Worm (Caenorhabditis elegans) whole organism, L2 larva: ENCODE measurements around the gene mel-46.

Experiments
- F13H6.1 ChIP-seq: sonication (generic microtip); optimal IDR thresholded peaks from 2 replicates; lab custom pipeline; 2016; ENCODE audit warnings: missing genetic modification characterization, missing compliant biosample characterization
- R02D3.7 ChIP-seq: fragments of 150-350 bp; optimal IDR thresholded peaks from 2 replicates; lab custom pipeline; 2014; ENCODE audit warnings: missing biosample characterization, missing genetic modification characterization
- Y55F3AM.14 ChIP-seq: fragments of 200-800 bp; sonication (Bioruptor generic); optimal IDR thresholded peaks from 2 replicates; lab custom pipeline; 2018; ENCODE audit warnings: mild to moderate bottlenecking, missing genetic modification characterization, missing compliant biosample characterization
- ZK546.5 ChIP-seq: sonication (generic microtip); optimal IDR thresholded peaks from 2 replicates; lab custom pipeline; 2017; ENCODE audit warnings: missing biosample characterization, missing genetic modification characterization
- aly-2 ChIP-seq: fragments of 150-350 bp; optimal IDR thresholded peaks from 2 replicates; lab custom pipeline; 2014; ENCODE audit warnings: missing biosample characterization, missing genetic modification characterization
- ama-1 ChIP-seq: fragments of 150-350 bp; optimal IDR thresholded peaks from 2 replicates; lab custom pipeline; 2018; ENCODE audit warnings: inconsistent platforms
- blmp-1 ChIP-seq: sonication (generic microtip); optimal IDR thresholded peaks from 2 replicates; lab custom pipeline; 2017; ENCODE audit warnings: missing genetic modification characterization, mild to moderate bottlenecking, missing compliant biosample characterization, antibody characterized with exemption, moderate library complexity; ENCODE audit not compliant: insufficient read depth
- ceh-16 ChIP-seq: fragments of 150-350 bp; optimal IDR thresholded peaks from 2 replicates; lab custom pipeline; 2014; ENCODE audit warnings: missing biosample characterization, missing genetic modification characterization
- egl-27 ChIP-seq: sonication (generic microtip); optimal IDR thresholded peaks from 3 replicates; lab custom pipeline; 2017; ENCODE audit warnings: missing biosample characterization, missing genetic modification reagents, missing genetic modification characterization
- elt-3 ChIP-seq: sonication (generic microtip); optimal IDR thresholded peaks from 2 replicates; lab custom pipeline; 2017; ENCODE audit warnings: missing biosample characterization, missing genetic modification characterization
- gmeb-1 ChIP-seq: fragments of 150-350 bp; optimal IDR thresholded peaks from 2 replicates; lab custom pipeline; 2014; ENCODE audit warnings: missing biosample characterization, missing genetic modification characterization
- lin-13 ChIP-seq: fragments of 150-350 bp; optimal IDR thresholded peaks from 2 replicates; lab custom pipeline; 2014; ENCODE audit warnings: missing biosample characterization, missing genetic modification reagents, missing genetic modification characterization
- lin-39 ChIP-seq: fragments of 150-350 bp; optimal IDR thresholded peaks from 2 replicates; lab custom pipeline; 2014; ENCODE audit warnings: missing biosample characterization, missing genetic modification reagents, missing genetic modification characterization
- lsy-2 ChIP-seq, 2 experiments: fragments of 150-350 bp in 1 of 2; sonication (generic microtip) in 1 of 2; optimal IDR thresholded peaks; 2 replicates each; lab custom pipeline; 2014 to 2017; ENCODE audit warnings: missing biosample characterization in 2 of 2, missing genetic modification characterization in 2 of 2
- mab-5 ChIP-seq: fragments of 150-350 bp; optimal IDR thresholded peaks from 2 replicates; lab custom pipeline; 2014; ENCODE audit warnings: missing biosample characterization, missing genetic modification characterization
- mdl-1 ChIP-seq, 2 experiments: fragments of 150-350 bp in 1 of 2; sonication (generic microtip) in 1 of 2; optimal IDR thresholded peaks; 2 replicates each; lab custom pipeline; 2017; ENCODE audit warnings: missing biosample characterization in 2 of 2, missing genetic modification characterization in 2 of 2
- nhr-10 ChIP-seq: sonication (generic microtip); optimal IDR thresholded peaks from 2 replicates; lab custom pipeline; 2017; ENCODE audit warnings: missing biosample characterization, missing genetic modification characterization
- nhr-11 ChIP-seq: fragments of 150-350 bp; optimal IDR thresholded peaks from 2 replicates; lab custom pipeline; 2014; ENCODE audit warnings: missing biosample characterization, missing genetic modification characterization
- nhr-12 ChIP-seq: fragments of 150-350 bp; optimal IDR thresholded peaks from 2 replicates; lab custom pipeline; 2014; ENCODE audit warnings: missing biosample characterization, missing genetic modification characterization
- nhr-129 ChIP-seq: fragments of 150-350 bp; optimal IDR thresholded peaks from 2 replicates; lab custom pipeline; 2014; ENCODE audit warnings: missing biosample characterization, missing genetic modification characterization
- nhr-21 ChIP-seq: fragments of 150-350 bp; optimal IDR thresholded peaks from 2 replicates; lab custom pipeline; 2014; ENCODE audit warnings: missing biosample characterization, missing genetic modification characterization
- nhr-237 ChIP-seq: fragments of 150-350 bp; optimal IDR thresholded peaks from 2 replicates; lab custom pipeline; 2014; ENCODE audit warnings: missing biosample characterization, missing genetic modification characterization
- nhr-25 ChIP-seq: fragments of 150-350 bp; sonication (generic microtip); optimal IDR thresholded peaks from 3 replicates; lab custom pipeline; 2014; ENCODE audit warnings: missing biosample characterization, missing genetic modification characterization
- nhr-77 ChIP-seq: fragments of 150-350 bp; optimal IDR thresholded peaks from 2 replicates; lab custom pipeline; 2014; ENCODE audit warnings: missing biosample characterization, missing genetic modification characterization
- peb-1 ChIP-seq: fragments of 150-350 bp; optimal IDR thresholded peaks from 2 replicates; lab custom pipeline; 2014; ENCODE audit warnings: missing biosample characterization, missing genetic modification characterization
- skn-1 ChIP-seq: sonication (generic microtip); optimal IDR thresholded peaks from 2 replicates; lab custom pipeline; 2017; ENCODE audit warnings: missing biosample characterization, missing genetic modification characterization
- sma-3 ChIP-seq: sonication (generic microtip); optimal IDR thresholded peaks from 2 replicates; lab custom pipeline; 2016; ENCODE audit warnings: missing genetic modification reagents, missing genetic modification characterization, missing compliant biosample characterization
- sma-9 ChIP-seq, 2 experiments: fragments of 150-350 bp in 1 of 2; sonication (generic microtip) in 1 of 2; optimal IDR thresholded peaks; 2 replicates each; lab custom pipeline; 2014 to 2016; ENCODE audit warnings: missing genetic modification characterization in 2 of 2, mild to moderate bottlenecking in 1 of 2, missing biosample characterization in 1 of 2, missing compliant biosample characterization in 1 of 2, missing genetic modification reagents in 1 of 2, moderate library complexity in 1 of 2
- unc-39 ChIP-seq: fragments of 150-350 bp; optimal IDR thresholded peaks from 2 replicates; lab custom pipeline; 2014; ENCODE audit warnings: missing biosample characterization, missing genetic modification characterization
- ztf-1 ChIP-seq: fragments of 200-800 bp; sonication (Bioruptor generic); conservative IDR thresholded peaks from 2 replicates; pipeline ENCODE4 v1.3.6; 2022; ENCODE audit warnings: missing genetic modification characterization, missing compliant biosample characterization
- ztf-11 ChIP-seq: sonication (generic microtip); optimal IDR thresholded peaks from 2 replicates; lab custom pipeline; 2017; ENCODE audit warnings: missing biosample characterization, missing genetic modification characterization
- ztf-4 ChIP-seq: fragments of 150-350 bp; optimal IDR thresholded peaks from 2 replicates; lab custom pipeline; 2014; ENCODE audit warnings: missing biosample characterization, missing genetic modification characterization

Gene mel-46

DNA sequence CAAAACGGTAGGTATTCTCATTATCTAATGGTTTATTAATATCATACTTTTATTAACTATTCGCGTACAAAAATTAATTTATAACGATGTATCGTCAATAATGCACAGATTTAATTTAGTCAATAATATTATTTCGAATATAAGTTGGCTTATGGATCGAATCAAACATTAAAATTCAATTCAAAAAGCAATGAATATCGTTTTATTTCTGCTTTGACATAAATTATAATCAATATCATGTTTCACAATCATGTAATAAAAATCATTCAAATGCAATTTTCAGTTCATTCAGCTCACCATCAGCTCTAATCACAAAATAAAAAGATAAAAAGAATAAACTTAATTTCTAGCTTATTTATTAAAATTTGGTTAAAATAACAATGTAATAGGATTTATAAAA, 34.6 kb downstream of the mel-46 start, which contains the start of gene Y116A8A.6:
Gene Y116A8A.6, minus strand, starts transcription at position 101 of the 400 bp plus-strand sequence.
- TF ChIP-seq nhr-25 (tag; lab: Kevin White, UChicago) = no peak
- no peak for TF ChIP-seq lsy-2 (tag; optimal IDR thresholded peaks at IDR 0.05; lab: Kevin White, UChicago)
- TF ChIP-seq elt-3 (tag; lab: Kevin White, UChicago) = no peak
- TF ChIP-seq ZK546.5 (tag; lab: Kevin White, UChicago) = no peak
- no peak for TF ChIP-seq unc-39 (tag; lab: Kevin White, UChicago)
- TF ChIP-seq sma-3 (GFP tag; lab: Kevin White, UChicago) = no peak
- no peak for TF ChIP-seq skn-1 (tag; lab: Kevin White, UChicago)
- no peak for TF ChIP-seq lin-39 (tag; lab: Kevin White, UChicago)
- TF ChIP-seq nhr-77 (tag; lab: Kevin White, UChicago) = no peak
- no peak for TF ChIP-seq nhr-10 (tag; lab: Kevin White, UChicago)
- TF ChIP-seq nhr-237 (tag; lab: Kevin White, UChicago) = no peak
- TF ChIP-seq, all 48 proteins: peak for 0

ce11 chrIV:16822529-16822928, 40.8 kb downstream of the mel-46 start, which contains the start of gene Y116A8A.4:
TSS of gene Y116A8A.4 (plus strand) at chrIV:16822829.
- TF ChIP-seq ceh-16 (tag; lab: Kevin White, UChicago) = no peak

DNA sequence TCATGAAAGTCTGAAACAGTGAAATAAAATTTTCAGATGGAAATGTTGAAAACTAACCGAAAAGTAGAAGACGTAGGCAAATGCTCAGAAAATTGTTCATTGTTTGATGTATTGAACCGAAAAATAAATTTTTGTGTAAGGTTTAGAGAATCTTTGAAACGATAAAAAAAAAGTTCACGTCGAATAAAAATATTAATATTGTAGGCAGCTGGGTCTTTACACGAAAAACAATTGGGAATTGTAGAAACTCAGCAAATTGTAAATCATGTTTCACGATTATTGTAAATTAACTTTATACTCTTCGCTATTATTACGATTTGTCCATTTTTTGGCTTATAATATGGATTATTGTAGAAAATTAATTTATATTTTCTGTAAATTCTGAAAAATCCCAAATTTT, 49.5 kb downstream of the mel-46 start, which contains the start of gene Y116A8A.2:
Gene Y116A8A.2, minus strand, starts transcription at position 101 of the 400 bp plus-strand sequence.
- TF ChIP-seq nhr-77 (tag; lab: Kevin White, UChicago) (no peak), mab-5 (no peak), F13H6.1 (no peak), lsy-2 (tag; optimal IDR thresholded peaks at IDR 0.05; lab: Kevin White, UChicago) (no peak), ztf-11 (tag; lab: Kevin White, UChicago) (no peak), sma-3 (GFP tag; lab: Kevin White, UChicago) (no peak), lin-13 (no peak)

DNA sequence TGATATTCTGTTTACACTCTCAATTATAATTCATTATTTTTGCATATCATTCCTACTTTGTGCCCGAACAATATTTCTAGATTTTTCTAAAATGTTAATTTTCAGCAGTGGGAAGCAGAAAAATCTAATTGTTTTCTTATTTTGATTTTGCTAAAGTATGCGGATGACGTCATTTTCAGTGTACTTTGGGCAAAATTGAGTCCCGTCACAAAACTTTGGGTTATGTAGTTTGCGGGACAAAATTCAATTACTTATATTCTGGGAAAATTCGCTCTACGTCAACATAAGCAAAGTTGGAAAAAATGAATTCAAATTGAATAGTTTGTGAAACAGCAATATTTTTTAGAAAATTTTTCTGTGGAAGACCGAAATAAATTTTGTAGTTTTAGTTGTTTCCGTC, 51.2 kb downstream of the mel-46 start:
- no peak for TF ChIP-seq R02D3.7 (tag; lab: Kevin White, UChicago)
- TF ChIP-seq gmeb-1 (tag; lab: Kevin White, UChicago) = no peak
- no peak for TF ChIP-seq lsy-2 (tag; optimal IDR thresholded peaks at IDR 0.05; lab: Kevin White, UChicago)
- no peak for TF ChIP-seq sma-9 (GFP tag; optimal IDR thresholded peaks at IDR 0.05; lab: Kevin White, UChicago)
- TF ChIP-seq sma-9 (tag; optimal IDR thresholded peaks at IDR 0.05; lab: Kevin White, UChicago) = no peak
- no peak for TF ChIP-seq ztf-4 (tag; lab: Kevin White, UChicago)
- no peak for TF ChIP-seq peb-1 (tag; lab: Kevin White, UChicago)
- no peak for TF ChIP-seq nhr-12 (tag; lab: Kevin White, UChicago)
- no peak for TF ChIP-seq ama-1 (lab: Kevin White, UChicago)
- TF ChIP-seq lin-13 = no peak

- TF ChIP-seq gmeb-1 (tag; lab: Kevin White, UChicago) = no peak
- no peak for TF ChIP-seq egl-27
- no peak for TF ChIP-seq nhr-11 (tag; lab: Kevin White, UChicago)
- no peak for TF ChIP-seq lin-13
- TF ChIP-seq aly-2 (tag; lab: Kevin White, UChicago) = no peak
- no peak for TF ChIP-seq ztf-1 (GFP tag; lab: Robert Waterston, UW)
- TF ChIP-seq nhr-129 = no peak
- TF ChIP-seq ceh-16 (tag; lab: Kevin White, UChicago) = no peak
- no peak for TF ChIP-seq ama-1 (lab: Kevin White, UChicago)
- no peak for TF ChIP-seq R02D3.7 (tag; lab: Kevin White, UChicago)
- no peak for TF ChIP-seq ztf-4 (tag; lab: Kevin White, UChicago)
- no peak for TF ChIP-seq Y55F3AM.14 (GFP tag; lab: Kevin White, UChicago)
- TF ChIP-seq unc-39 (tag; lab: Kevin White, UChicago) = no peak
- no peak for TF ChIP-seq skn-1 (tag; lab: Kevin White, UChicago)
- TF ChIP-seq mab-5 = no peak
- no peak for TF ChIP-seq mdl-1 (tag; optimal IDR thresholded peaks at IDR 0.05; lab: Kevin White, UChicago)
- no peak for TF ChIP-seq sma-3 (GFP tag; lab: Kevin White, UChicago)
- TF ChIP-seq nhr-21 (tag; lab: Kevin White, UChicago) = no peak
- TF ChIP-seq blmp-1 = no peak
Observed at ce11 chrIV:16806352-16806751, 56.9 kb downstream of the mel-46 start, which contains the start of gene clec-193. TSS of gene clec-193 (minus strand) at chrIV:16806452.
